Fruit fly (Drosophila melanogaster) whole organism, embryonic: ENCODE results near the gene CG8765.
A peak's percentile ranks its signal among the peaks of the same experiment; 100 is the strongest.

Source experiments
- Aef1 ChIP-seq: fragments of 200-800 bp; sonication (Bioruptor generic); IDR thresholded peaks from 3 replicates; pipeline ENCODE4 v1.3.6; 2022; ENCODE audit warnings: missing biosample characterization, missing genetic modification characterization
- Atf6 ChIP-seq: fragments of 200-800 bp; sonication (Bioruptor generic); IDR thresholded peaks from 2 replicates; pipeline ENCODE4 v1.3.6; 2022; ENCODE audit warnings: missing biosample characterization, missing genetic modification characterization
- CG11085 ChIP-seq: fragments of 200-800 bp; sonication (Bioruptor generic); IDR thresholded peaks from 2 replicates; pipeline ENCODE4 v1.3.6; 2022; ENCODE audit warnings: missing biosample characterization, missing genetic modification characterization
- CG12219 ChIP-seq: fragments of 200-800 bp; sonication (Bioruptor generic); optimal IDR thresholded peaks from 3 replicates; lab custom pipeline; 2018; ENCODE audit warnings: missing biosample characterization, mild to moderate bottlenecking, missing genetic modification characterization
- CG13775 ChIP-seq: fragments of 200-800 bp; sonication (Bioruptor generic); optimal IDR thresholded peaks from 3 replicates; lab custom pipeline; 2017; ENCODE audit warnings: missing biosample characterization, mild to moderate bottlenecking, missing genetic modification characterization
- CG14014 ChIP-seq: fragments of 200-800 bp; sonication (Bioruptor generic); IDR thresholded peaks from 2 replicates; pipeline ENCODE4 v1.3.6; 2022; ENCODE audit warnings: missing biosample characterization, missing genetic modification characterization
- CG16779 ChIP-seq: fragments of 200-800 bp; sonication (Bioruptor generic); IDR thresholded peaks from 2 replicates; pipeline ENCODE4 v1.3.6; 2022; ENCODE audit warnings: missing biosample characterization, missing genetic modification characterization
- CG17328 ChIP-seq: fragments of 200-800 bp; sonication (Bioruptor generic); IDR thresholded peaks from 2 replicates; pipeline ENCODE4 v1.3.6; 2022; ENCODE audit warnings: missing biosample characterization, missing genetic modification characterization
- CG18476 ChIP-seq: fragments of 200-800 bp; sonication (Bioruptor generic); optimal IDR thresholded peaks from 2 replicates; lab custom pipeline; 2016; ENCODE audit warnings: missing biosample characterization, mild to moderate bottlenecking, missing genetic modification characterization
- CG18599 ChIP-seq: fragments of 200-800 bp; sonication (Bioruptor generic); optimal IDR thresholded peaks from 3 replicates; lab custom pipeline; 2017; ENCODE audit warnings: missing biosample characterization, missing genetic modification characterization, mild to moderate bottlenecking, moderate library complexity, missing genetic modification reagents
- CG2120 ChIP-seq: fragments of 200-800 bp; sonication (Bioruptor generic); optimal IDR thresholded peaks from 3 replicates; lab custom pipeline; 2016; ENCODE audit warnings: missing biosample characterization, missing genetic modification characterization
- CG30403 ChIP-seq: fragments of 200-800 bp; sonication (Bioruptor generic); optimal IDR thresholded peaks from 3 replicates; lab custom pipeline; 2016; ENCODE audit warnings: missing biosample characterization, missing genetic modification characterization
- CG3407 ChIP-seq: fragments of 200-800 bp; sonication (Bioruptor generic); optimal IDR thresholded peaks from 2 replicates; lab custom pipeline; 2018; ENCODE audit warnings: missing biosample characterization, mild to moderate bottlenecking, missing genetic modification characterization
- CG4360 ChIP-seq: fragments of 200-800 bp; sonication (Bioruptor generic); IDR thresholded peaks from 2 replicates; pipeline ENCODE4 v1.3.6; 2022; ENCODE audit warnings: missing biosample characterization, missing genetic modification characterization
- CG4854 ChIP-seq: fragments of 200-800 bp; sonication (Bioruptor generic); optimal IDR thresholded peaks from 2 replicates; lab custom pipeline; 2016; ENCODE audit warnings: missing biosample characterization, missing genetic modification characterization, inconsistent platforms
- CG7786 ChIP-seq: fragments of 200-800 bp; sonication (Bioruptor generic); optimal IDR thresholded peaks from 2 replicates; lab custom pipeline; 2016; ENCODE audit warnings: missing biosample characterization, missing genetic modification characterization
- CG7987 ChIP-seq: fragments of 200-800 bp; sonication (Bioruptor generic); optimal IDR thresholded peaks from 2 replicates; lab custom pipeline; 2018; ENCODE audit warnings: missing biosample characterization, mild to moderate bottlenecking, missing genetic modification characterization, moderate library complexity
- CG8290 ChIP-seq, 3 experiments: fragments of 200-800 bp; sonication (Bioruptor generic); optimal IDR thresholded peaks; 2 replicates each; lab custom pipeline; 2016 to 2019; ENCODE audit warnings: missing biosample characterization in 3 of 3, missing genetic modification characterization in 3 of 3, mild to moderate bottlenecking in 2 of 3, moderate library complexity in 1 of 3
- CHES-1-like ChIP-seq: fragments of 200-800 bp; sonication (Bioruptor generic); optimal IDR thresholded peaks from 2 replicates; lab custom pipeline; 2016; ENCODE audit warnings: missing biosample characterization, missing genetic modification characterization
- Chrac-16 ChIP-seq: fragments of 200-800 bp; sonication (Bioruptor generic); optimal IDR thresholded peaks from 3 replicates; lab custom pipeline; 2016; ENCODE audit warnings: missing biosample characterization, missing genetic modification characterization
- CoRest ChIP-seq: fragments of 200-800 bp; sonication (Bioruptor generic); optimal IDR thresholded peaks from 3 replicates; lab custom pipeline; 2018; ENCODE audit warnings: missing biosample characterization, mild to moderate bottlenecking, missing genetic modification characterization, moderate library complexity
- HLH3B ChIP-seq: fragments of 200-800 bp; sonication (Bioruptor generic); IDR thresholded peaks from 2 replicates; pipeline ENCODE4 v1.3.6; 2022; ENCODE audit warnings: missing biosample characterization, missing genetic modification characterization
- PHDP ChIP-seq: fragments of 200-800 bp; sonication (Bioruptor generic); optimal IDR thresholded peaks from 3 replicates; lab custom pipeline; 2018; ENCODE audit warnings: missing biosample characterization, mild to moderate bottlenecking, missing genetic modification characterization, moderate library complexity
- Side ChIP-seq: fragments of 200-800 bp; sonication (Bioruptor generic); optimal IDR thresholded peaks from 2 replicates; lab custom pipeline; 2016; ENCODE audit warnings: missing biosample characterization, missing genetic modification characterization
- Sin3A ChIP-seq: fragments of >200 bp; optimal IDR thresholded peaks from 2 replicates; lab custom pipeline; 2018
- Ssrp ChIP-seq: fragments of 200-800 bp; sonication (Bioruptor generic); optimal IDR thresholded peaks from 2 replicates; lab custom pipeline; 2018; ENCODE audit warnings: missing biosample characterization, mild to moderate bottlenecking, missing genetic modification characterization, moderate library complexity
- Xbp1 ChIP-seq: fragments of 200-800 bp; sonication (Bioruptor generic); optimal IDR thresholded peaks from 3 replicates; lab custom pipeline; 2016; ENCODE audit warnings: missing biosample characterization, mild to moderate bottlenecking, missing genetic modification characterization
- ash1 ChIP-seq: fragments of 200-800 bp; sonication (Bioruptor generic); optimal IDR thresholded peaks from 2 replicates; lab custom pipeline; 2018; ENCODE audit warnings: missing biosample characterization, mild to moderate bottlenecking, missing genetic modification characterization
- ato ChIP-seq: fragments of 200-800 bp; sonication (Bioruptor generic); IDR thresholded peaks from 2 replicates; pipeline ENCODE4 v1.3.6; 2022; ENCODE audit warnings: missing biosample characterization, missing genetic modification characterization; ENCODE audit not compliant: partially characterized antibody
- cato ChIP-seq: fragments of 200-800 bp; sonication (Bioruptor generic); optimal IDR thresholded peaks from 2 replicates; lab custom pipeline; 2016; ENCODE audit warnings: missing biosample characterization, missing genetic modification characterization, borderline replicate concordance
- chif ChIP-seq, 2 experiments: fragments of 200-800 bp; sonication (Bioruptor generic); optimal IDR thresholded peaks; 3 replicates each; lab custom pipeline; 2016; ENCODE audit warnings: missing biosample characterization in 2 of 2, missing genetic modification characterization in 2 of 2
- chm ChIP-seq: fragments of 200-800 bp; sonication (Bioruptor generic); IDR thresholded peaks from 2 replicates; pipeline ENCODE4 v1.3.6; 2022; ENCODE audit warnings: missing biosample characterization, missing genetic modification characterization
- ems ChIP-seq: fragments of 200-800 bp; sonication (Bioruptor generic); optimal IDR thresholded peaks from 3 replicates; lab custom pipeline; 2016; ENCODE audit warnings: missing biosample characterization, missing genetic modification characterization
- esg ChIP-seq: fragments of 200-800 bp; sonication (Bioruptor generic); conservative IDR thresholded peaks from 2 replicates; pipeline ENCODE4 v1.3.6; 2022; ENCODE audit warnings: missing biosample characterization, missing genetic modification characterization
- fd96Cb ChIP-seq: fragments of 200-800 bp; sonication (Bioruptor generic); optimal IDR thresholded peaks from 2 replicates; lab custom pipeline; 2018; ENCODE audit warnings: missing biosample characterization, mild to moderate bottlenecking, missing genetic modification characterization, moderate library complexity
- fu2 ChIP-seq: fragments of 200-800 bp; sonication (Bioruptor generic); optimal IDR thresholded peaks from 2 replicates; lab custom pipeline; 2016; ENCODE audit warnings: missing biosample characterization, missing genetic modification characterization
- gcm2 ChIP-seq: fragments of 200-800 bp; sonication (Bioruptor generic); optimal IDR thresholded peaks from 2 replicates; lab custom pipeline; 2016; ENCODE audit warnings: missing biosample characterization, missing genetic modification characterization
- jing ChIP-seq: fragments of 200-800 bp; sonication (Bioruptor generic); optimal IDR thresholded peaks from 2 replicates; lab custom pipeline; 2018; ENCODE audit warnings: missing biosample characterization, mild to moderate bottlenecking, missing genetic modification characterization
- jumu ChIP-seq: fragments of 200-800 bp; sonication (Bioruptor generic); optimal IDR thresholded peaks from 3 replicates; lab custom pipeline; 2016; ENCODE audit warnings: missing biosample characterization, missing genetic modification characterization
- lola ChIP-seq, 3 experiments: fragments of >200 bp in 2 of 3; fragments of 200-800 bp in 1 of 3; sonication (Bioruptor generic) in 1 of 3; optimal IDR thresholded peaks; 2 replicates each; lab custom pipeline; 2017 to 2019; ENCODE audit warnings: missing biosample characterization in 3 of 3, missing genetic modification characterization in 3 of 3, mild to moderate bottlenecking in 1 of 3, moderate library complexity in 1 of 3
- maf-S ChIP-seq: fragments of 200-800 bp; sonication (Bioruptor generic); optimal IDR thresholded peaks from 2 replicates; lab custom pipeline; 2016; ENCODE audit warnings: missing biosample characterization, missing genetic modification characterization
- mld ChIP-seq: fragments of 200-800 bp; sonication (Bioruptor generic); IDR thresholded peaks from 3 replicates; pipeline ENCODE4 v1.3.6; 2022; ENCODE audit warnings: missing biosample characterization, missing genetic modification characterization; ENCODE audit not compliant: partially characterized antibody
- nau ChIP-seq: fragments of 200-800 bp; sonication (Bioruptor generic); optimal IDR thresholded peaks from 3 replicates; lab custom pipeline; 2017; ENCODE audit warnings: missing biosample characterization, mild to moderate bottlenecking, missing genetic modification characterization, missing genetic modification reagents
- org-1 ChIP-seq: fragments of 200-800 bp; sonication (Bioruptor generic); optimal IDR thresholded peaks from 2 replicates; lab custom pipeline; 2017; ENCODE audit warnings: missing biosample characterization, missing genetic modification characterization
- pfk ChIP-seq: fragments of 200-800 bp; sonication (Bioruptor generic); optimal IDR thresholded peaks from 2 replicates; lab custom pipeline; 2018; ENCODE audit warnings: missing biosample characterization, mild to moderate bottlenecking, missing genetic modification characterization, moderate library complexity
- pnt ChIP-seq: fragments of 200-800 bp; sonication (Bioruptor generic); optimal IDR thresholded peaks from 3 replicates; lab custom pipeline; 2016; ENCODE audit warnings: missing biosample characterization, missing genetic modification characterization
- ro ChIP-seq: fragments of 200-800 bp; sonication (Bioruptor generic); IDR thresholded peaks from 2 replicates; pipeline ENCODE4 v1.3.6; 2022; ENCODE audit warnings: missing biosample characterization, missing genetic modification characterization
- row ChIP-seq: fragments of 200-800 bp; sonication (Bioruptor generic); IDR thresholded peaks from 3 replicates; pipeline ENCODE4 v1.3.6; 2022; ENCODE audit warnings: missing biosample characterization, missing genetic modification characterization
- scrt ChIP-seq: fragments of 200-800 bp; sonication (Bioruptor generic); optimal IDR thresholded peaks from 2 replicates; lab custom pipeline; 2018; ENCODE audit warnings: missing biosample characterization, mild to moderate bottlenecking, missing genetic modification characterization, moderate library complexity
- vvl ChIP-seq: fragments of 200-800 bp; sonication (Bioruptor generic); IDR thresholded peaks from 2 replicates; pipeline ENCODE4 v1.3.6; 2022; ENCODE audit warnings: missing biosample characterization, missing genetic modification characterization
- zen ChIP-seq: fragments of 200-800 bp; sonication (Bioruptor generic); optimal IDR thresholded peaks from 3 replicates; lab custom pipeline; 2018; ENCODE audit warnings: missing biosample characterization, mild to moderate bottlenecking, missing genetic modification characterization, moderate library complexity

The CG8765 gene

DNA sequence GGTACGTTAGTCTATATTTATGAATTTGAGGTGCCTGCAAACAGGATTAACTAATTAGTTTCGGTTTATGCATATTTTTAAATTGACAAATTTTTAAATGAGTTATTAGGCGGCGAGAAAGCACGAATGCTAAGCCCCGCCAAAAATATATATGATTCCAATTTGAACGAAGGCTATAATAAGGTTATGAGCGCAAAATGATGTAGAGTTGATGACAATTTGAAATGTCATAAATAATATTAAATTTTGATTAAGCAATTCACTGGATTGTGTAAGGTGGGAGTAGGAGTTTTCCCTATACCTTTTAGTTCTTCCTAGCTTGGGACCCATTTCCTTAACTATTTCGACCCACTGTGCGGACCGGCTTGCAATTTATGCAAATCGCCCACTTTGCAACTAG is 12.5 kb upstream of the CG8765 start (continued):
- TF ChIP-seq vvl (GFP tag; lab: Robert Waterston, UW): peak; percentile 27; the same call in 1 of the 2 replicates
- no peak for TF ChIP-seq jing
- TF ChIP-seq HLH3B (GFP tag; lab: Robert Waterston, UW): 0 out of 2 replicates have a peak, but pooled peaks have one; percentile 16
- no peak for TF ChIP-seq Ssrp (tag; lab: Kevin White, UChicago)
- no peak for TF ChIP-seq fd96Cb
- TF ChIP-seq PHDP (tag; lab: Kevin White, UChicago): no peak
- peak; percentile 20 for TF ChIP-seq CG2120 (GFP tag; lab: Kevin White, UChicago)
- TF ChIP-seq CG30403: peak; percentile 10
- no peak for TF ChIP-seq maf-S
- no peak for TF ChIP-seq pnt
- no peak for TF ChIP-seq mld (GFP tag; lab: Robert Waterston, UW)
- no peak for TF ChIP-seq CG16779 (GFP tag; lab: Robert Waterston, UW)
- TF ChIP-seq nau (GFP tag; lab: Kevin White, UChicago): no peak
- no peak for TF ChIP-seq zen
- no peak for TF ChIP-seq lola (GFP tag; optimal IDR thresholded peaks at IDR 0.05; lab: Kevin White, UChicago)
- no peak for TF ChIP-seq cato (GFP tag; lab: Kevin White, UChicago)
- TF ChIP-seq CG14014 (GFP tag; lab: Robert Waterston, UW): no peak
- TF ChIP-seq scrt (GFP tag; lab: Kevin White, UChicago): no peak
- no peak for TF ChIP-seq gcm2 (GFP tag; lab: Kevin White, UChicago)
- no peak for TF ChIP-seq fu2 (GFP tag; lab: Kevin White, UChicago)
- no peak for TF ChIP-seq CG12219 (GFP tag; lab: Kevin White, UChicago)
- no peak for TF ChIP-seq CG7786 (GFP tag; lab: Kevin White, UChicago)
- no peak for TF ChIP-seq ash1 (GFP tag; lab: Kevin White, UChicago)
- TF ChIP-seq ro: no peak
- no peak for TF ChIP-seq CG13775 (GFP tag; lab: Kevin White, UChicago)
- TF ChIP-seq jumu (GFP tag; lab: Kevin White, UChicago): no peak
- TF ChIP-seq CHES-1-like (GFP tag; lab: Kevin White, UChicago): no peak
- TF ChIP-seq org-1 (GFP tag; lab: Kevin White, UChicago): no peak
- no peak for TF ChIP-seq CG8290 (GFP tag; optimal IDR thresholded peaks at IDR 0.05; lab: Kevin White, UChicago)
- no peak for TF ChIP-seq CG8290 (tag; optimal IDR thresholded peaks at IDR 0.05; lab: Kevin White, UChicago)
- TF ChIP-seq CG4360 (GFP tag; lab: Robert Waterston, UW): no peak
- TF ChIP-seq Side (GFP tag; lab: Kevin White, UChicago): no peak
- TF ChIP-seq CG4854: no peak
- no peak for TF ChIP-seq CG17328 (GFP tag; lab: Robert Waterston, UW)
- no peak for TF ChIP-seq CoRest (tag; lab: Kevin White, UChicago)
- no peak for TF ChIP-seq CG18476 (GFP tag; lab: Kevin White, UChicago)
- no peak for TF ChIP-seq Chrac-16 (GFP tag; lab: Kevin White, UChicago)
- no peak for TF ChIP-seq ems (GFP tag; lab: Kevin White, UChicago)
- no peak for TF ChIP-seq CG18599
- TF ChIP-seq chif (GFP tag; optimal IDR thresholded peaks at IDR 0.05; lab: Kevin White, UChicago): no peak
- TF ChIP-seq Xbp1: peak; percentile 11
- TF ChIP-seq Sin3A (lab: Kevin White, UChicago): no peak
- TF ChIP-seq esg (GFP tag; lab: Robert Waterston, UW): peak; percentile 27; the same call in 1 of the 2 replicates
- TF ChIP-seq CG7987: no peak
- TF ChIP-seq Atf6 (GFP tag; lab: Robert Waterston, UW): peak; percentile 23; the same call in 1 of the 2 replicates
- no peak for TF ChIP-seq CG11085
- no peak; the same call in 2 of the 3 replicates for TF ChIP-seq Aef1 (GFP tag; lab: Robert Waterston, UW)
- TF ChIP-seq pfk: no peak
- TF ChIP-seq chm: no peak
- TF ChIP-seq CG3407 (GFP tag; lab: Kevin White, UChicago): no peak
- TF ChIP-seq ato (GFP tag; lab: Robert Waterston, UW): no peak
- TF ChIP-seq row: no peak
